Fruit fly (Drosophila melanogaster) whole organism, embryonic: ENCODE measurements around the gene Not10.

Source experiments
- CG10274 ChIP-seq: fragments of 200-800 bp; sonication (Bioruptor generic); optimal IDR thresholded peaks from 3 replicates; lab custom pipeline; 2017; ENCODE audit warnings: missing biosample characterization, mild to moderate bottlenecking, missing genetic modification characterization
- CG10366 ChIP-seq: fragments of 200-800 bp; sonication (Bioruptor generic); IDR thresholded peaks from 2 replicates; pipeline ENCODE4 v1.3.6; 2022; ENCODE audit warnings: missing biosample characterization, missing genetic modification characterization
- CG10462 ChIP-seq: fragments of 200-800 bp; sonication (Bioruptor generic); optimal IDR thresholded peaks from 2 replicates; lab custom pipeline; 2016; ENCODE audit warnings: missing biosample characterization, missing genetic modification characterization
- CG11504 ChIP-seq: fragments of 200-800 bp; sonication (Bioruptor generic); optimal IDR thresholded peaks from 3 replicates; lab custom pipeline; 2019; ENCODE audit warnings: missing biosample characterization, mild to moderate bottlenecking, missing genetic modification characterization, moderate library complexity
- CG11695 ChIP-seq: fragments of 200-800 bp; sonication (Bioruptor generic); IDR thresholded peaks from 3 replicates; pipeline ENCODE4 v1.3.6; 2022; ENCODE audit warnings: missing biosample characterization, missing genetic modification characterization
- CG12769 ChIP-seq: fragments of 200-800 bp; sonication (Bioruptor generic); optimal IDR thresholded peaks from 2 replicates; lab custom pipeline; 2019; ENCODE audit warnings: missing biosample characterization, mild to moderate bottlenecking, missing genetic modification characterization, moderate library complexity
- CG17568 ChIP-seq: fragments of 200-800 bp; sonication (Bioruptor generic); optimal IDR thresholded peaks from 2 replicates; lab custom pipeline; 2018; ENCODE audit warnings: missing biosample characterization, mild to moderate bottlenecking, missing genetic modification characterization, moderate library complexity
- CG17829 ChIP-seq: fragments of 200-800 bp; optimal IDR thresholded peaks from 2 replicates; lab custom pipeline; 2019; ENCODE audit warnings: missing biosample characterization, mild to moderate bottlenecking, missing genetic modification characterization, moderate library complexity
- CG18011 ChIP-seq: fragments of 200-800 bp; sonication (Bioruptor generic); optimal IDR thresholded peaks from 2 replicates; lab custom pipeline; 2017; ENCODE audit warnings: missing biosample characterization, missing genetic modification characterization, mild to moderate bottlenecking, moderate library complexity, missing genotype
- CG18619 ChIP-seq: fragments of 200-800 bp; sonication (Bioruptor generic); optimal IDR thresholded peaks from 3 replicates; lab custom pipeline; 2017; ENCODE audit warnings: missing biosample characterization, mild to moderate bottlenecking, missing genetic modification characterization
- CG2199 ChIP-seq: fragments of 200-800 bp; sonication (Bioruptor generic); IDR thresholded peaks from 3 replicates; pipeline ENCODE4 v1.3.6; 2022; ENCODE audit warnings: missing biosample characterization, missing genetic modification characterization
- CG31441 ChIP-seq: fragments of 200-800 bp; sonication (Bioruptor generic); IDR thresholded peaks from 2 replicates; pipeline ENCODE4 v1.3.6; 2022; ENCODE audit warnings: missing biosample characterization, missing genetic modification characterization
- CG6854 ChIP-seq: fragments of 200-800 bp; sonication (Bioruptor generic); optimal IDR thresholded peaks from 3 replicates; lab custom pipeline; 2017; ENCODE audit warnings: missing biosample characterization, mild to moderate bottlenecking, missing genetic modification characterization
- CG7271 ChIP-seq: fragments of 200-800 bp; sonication (Bioruptor generic); optimal IDR thresholded peaks from 2 replicates; lab custom pipeline; 2018; ENCODE audit warnings: missing biosample characterization, mild to moderate bottlenecking, missing genetic modification characterization, moderate library complexity
- CG7372 ChIP-seq: fragments of 200-800 bp; sonication (Bioruptor generic); IDR thresholded peaks from 2 replicates; pipeline ENCODE4 v1.3.6; 2022; ENCODE audit warnings: missing biosample characterization, missing genetic modification characterization
- CG7786 ChIP-seq: fragments of 200-800 bp; sonication (Bioruptor generic); optimal IDR thresholded peaks from 2 replicates; lab custom pipeline; 2016; ENCODE audit warnings: missing biosample characterization, missing genetic modification characterization
- CG8089 ChIP-seq: fragments of 200-800 bp; sonication (Bioruptor generic); optimal IDR thresholded peaks from 3 replicates; lab custom pipeline; 2016; ENCODE audit warnings: missing biosample characterization, missing genetic modification characterization
- CG8944 ChIP-seq: fragments of 200-800 bp; sonication (Bioruptor generic); optimal IDR thresholded peaks from 3 replicates; lab custom pipeline; 2016; ENCODE audit warnings: missing biosample characterization, missing genetic modification characterization
- CG9817 ChIP-seq: fragments of 200-800 bp; sonication (Bioruptor generic); optimal IDR thresholded peaks from 2 replicates; lab custom pipeline; 2018; ENCODE audit warnings: missing biosample characterization, mild to moderate bottlenecking, missing genetic modification characterization, moderate library complexity
- E2f1 ChIP-seq: fragments of 200-800 bp; sonication (Bioruptor generic); IDR thresholded peaks from 2 replicates; pipeline ENCODE4 v1.3.6; 2022; ENCODE audit warnings: missing biosample characterization, missing genetic modification characterization
- GATAe ChIP-seq: fragments of 200-800 bp; sonication (Bioruptor generic); conservative IDR thresholded peaks from 2 replicates; pipeline ENCODE4 v1.3.6; 2022; ENCODE audit warnings: missing biosample characterization, missing genetic modification characterization
- MTF-1 ChIP-seq: fragments of 200-800 bp; sonication (Bioruptor generic); optimal IDR thresholded peaks from 2 replicates; lab custom pipeline; 2018; ENCODE audit warnings: missing biosample characterization, mild to moderate bottlenecking, missing genetic modification characterization, borderline replicate concordance
- Oli ChIP-seq: fragments of 200-800 bp; sonication (Bioruptor generic); optimal IDR thresholded peaks from 2 replicates; lab custom pipeline; 2018; ENCODE audit warnings: missing biosample characterization, mild to moderate bottlenecking, missing genetic modification characterization, moderate library complexity
- PHDP ChIP-seq: fragments of 200-800 bp; sonication (Bioruptor generic); optimal IDR thresholded peaks from 3 replicates; lab custom pipeline; 2018; ENCODE audit warnings: missing biosample characterization, mild to moderate bottlenecking, missing genetic modification characterization, moderate library complexity
- Poxn ChIP-seq: fragments of 200-800 bp; sonication (Bioruptor generic); IDR thresholded peaks from 2 replicates; pipeline ENCODE4 v1.3.6; 2022; ENCODE audit warnings: missing biosample characterization, missing genetic modification characterization
- Rfx ChIP-seq: fragments of 200-800 bp; sonication (Bioruptor generic); IDR thresholded peaks from 2 replicates; pipeline ENCODE4 v1.3.6; 2022; ENCODE audit warnings: missing biosample characterization, missing genetic modification characterization
- Rx ChIP-seq: fragments of 200-800 bp; sonication (Bioruptor generic); IDR thresholded peaks from 2 replicates; pipeline ENCODE4 v1.3.6; 2022; ENCODE audit warnings: missing biosample characterization, missing genetic modification characterization
- Side ChIP-seq: fragments of 200-800 bp; sonication (Bioruptor generic); optimal IDR thresholded peaks from 2 replicates; lab custom pipeline; 2016; ENCODE audit warnings: missing biosample characterization, missing genetic modification characterization
- Vsx1 ChIP-seq: fragments of 200-800 bp; sonication (Bioruptor generic); optimal IDR thresholded peaks from 2 replicates; lab custom pipeline; 2017; ENCODE audit warnings: missing biosample characterization, mild to moderate bottlenecking, missing genetic modification characterization, missing genetic modification reagents
- Xbp1 ChIP-seq: fragments of 200-800 bp; sonication (Bioruptor generic); optimal IDR thresholded peaks from 3 replicates; lab custom pipeline; 2016; ENCODE audit warnings: missing biosample characterization, mild to moderate bottlenecking, missing genetic modification characterization
- cas ChIP-seq: fragments of 200-800 bp; sonication (Bioruptor generic); IDR thresholded peaks from 2 replicates; pipeline ENCODE4 v1.3.6; 2022; ENCODE audit warnings: missing biosample characterization, missing genetic modification characterization
- cato ChIP-seq: fragments of 200-800 bp; sonication (Bioruptor generic); optimal IDR thresholded peaks from 2 replicates; lab custom pipeline; 2016; ENCODE audit warnings: missing biosample characterization, missing genetic modification characterization, borderline replicate concordance
- dan ChIP-seq: fragments of 200-800 bp; sonication (Bioruptor generic); IDR thresholded peaks from 2 replicates; pipeline ENCODE4 v1.3.6; 2022; ENCODE audit warnings: missing biosample characterization, missing genetic modification characterization
- dmrt99B ChIP-seq: fragments of 200-800 bp; sonication (Bioruptor generic); optimal IDR thresholded peaks from 2 replicates; lab custom pipeline; 2018; ENCODE audit warnings: missing biosample characterization, mild to moderate bottlenecking, missing genetic modification characterization, moderate library complexity
- dysf ChIP-seq: fragments of 200-800 bp; sonication (Bioruptor generic); IDR thresholded peaks from 3 replicates; pipeline ENCODE4 v1.3.6; 2022; ENCODE audit warnings: missing biosample characterization, missing genetic modification characterization
- fru ChIP-seq: fragments of >200 bp; optimal IDR thresholded peaks from 2 replicates; lab custom pipeline; 2017
- gsb ChIP-seq: fragments of 200-800 bp; sonication (Bioruptor generic); IDR thresholded peaks from 2 replicates; pipeline ENCODE4 v1.3.6; 2022; ENCODE audit warnings: missing biosample characterization, missing genetic modification characterization
- hb ChIP-seq: fragments of 200-800 bp; sonication (Bioruptor generic); IDR thresholded peaks from 3 replicates; pipeline ENCODE4 v1.3.6; 2022; ENCODE audit warnings: missing biosample characterization, missing genetic modification characterization; ENCODE audit not compliant: partially characterized antibody
- her ChIP-seq: fragments of 200-800 bp; sonication (Bioruptor generic); optimal IDR thresholded peaks from 2 replicates; lab custom pipeline; 2016; ENCODE audit warnings: missing biosample characterization, missing genetic modification characterization
- hth ChIP-seq: fragments of >200 bp; optimal IDR thresholded peaks from 2 replicates; lab custom pipeline; 2017; ENCODE audit warnings: inconsistent platforms
- kay ChIP-seq: fragments of 200-800 bp; sonication (Bioruptor generic); optimal IDR thresholded peaks from 2 replicates; lab custom pipeline; 2016; ENCODE audit warnings: missing biosample characterization, missing genetic modification characterization
- ken ChIP-seq: fragments of 200-800 bp; sonication (Bioruptor generic); IDR thresholded peaks from 3 replicates; pipeline ENCODE4 v1.3.6; 2022; ENCODE audit warnings: missing biosample characterization, missing genetic modification characterization
- nau ChIP-seq: fragments of 200-800 bp; sonication (Bioruptor generic); optimal IDR thresholded peaks from 3 replicates; lab custom pipeline; 2017; ENCODE audit warnings: missing biosample characterization, mild to moderate bottlenecking, missing genetic modification characterization, missing genetic modification reagents
- pan ChIP-seq, 4 experiments: fragments of >200 bp in 3 of 4; fragments of 200-800 bp in 1 of 4; sonication (Bioruptor generic) in 1 of 4; optimal IDR thresholded peaks in 3 of 4; IDR thresholded peaks in 1 of 4; 2 replicates each; pipeline versions ENCODE4 v1.3.6 to Lab custom; 2017 to 2022; ENCODE audit warnings: missing biosample characterization in 2 of 4, missing genetic modification characterization in 2 of 4, mixed read lengths in 1 of 4
- pfk ChIP-seq: fragments of 200-800 bp; sonication (Bioruptor generic); optimal IDR thresholded peaks from 2 replicates; lab custom pipeline; 2018; ENCODE audit warnings: missing biosample characterization, mild to moderate bottlenecking, missing genetic modification characterization, moderate library complexity
- sim ChIP-seq: fragments of 200-800 bp; sonication (Bioruptor generic); IDR thresholded peaks from 2 replicates; pipeline ENCODE4 v1.3.6; 2022; ENCODE audit warnings: missing biosample characterization, missing genetic modification characterization
- sisA ChIP-seq: fragments of 200-800 bp; sonication (Bioruptor generic); IDR thresholded peaks from 2 replicates; pipeline ENCODE4 v1.3.6; 2022; ENCODE audit warnings: missing biosample characterization, missing genetic modification characterization
- slou ChIP-seq: fragments of 200-800 bp; sonication (Bioruptor generic); optimal IDR thresholded peaks from 3 replicates; lab custom pipeline; 2016; ENCODE audit warnings: missing biosample characterization, missing genetic modification characterization
- sna ChIP-seq: fragments of 200-800 bp; sonication (Bioruptor generic); IDR thresholded peaks from 2 replicates; pipeline ENCODE4 v1.3.6; 2022; ENCODE audit warnings: missing biosample characterization, missing genetic modification characterization; ENCODE audit not compliant: partially characterized antibody
- zen2 ChIP-seq: fragments of 200-800 bp; sonication (Bioruptor generic); IDR thresholded peaks from 3 replicates; pipeline ENCODE4 v1.3.6; 2022; ENCODE audit warnings: missing biosample characterization, missing genetic modification characterization; ENCODE audit not compliant: partially characterized antibody

Not10 gene

dm6 chr3R:12630369-12630768, at the start of gene Not10 (continued):
- TF ChIP-seq Side (GFP tag; lab: Kevin White, UChicago) (no peak), CG7271 (tag; lab: Kevin White, UChicago) (peak; percentile 47), hb (GFP tag; lab: Robert Waterston, UW) (peak; percentile 59; the same call in 1 of the 3 replicates), CG10462 (no peak), CG10366 (GFP tag; lab: Robert Waterston, UW) (no peak), CG8089 (GFP tag; lab: Kevin White, UChicago) (no peak), Oli (tag; lab: Kevin White, UChicago) (no peak), her (no peak), gsb (GFP tag; lab: Robert Waterston, UW) (no peak), CG7372 (GFP tag; lab: Robert Waterston, UW) (peak; percentile 32; the same call in 1 of the 2 replicates), dmrt99B (tag; lab: Kevin White, UChicago) (no peak), Xbp1 (peak; percentile 35), kay (peak; percentile 14), PHDP (tag; lab: Kevin White, UChicago) (no peak), pan (optimal IDR thresholded peaks at IDR 0.05; lab: Kevin White, UChicago) (no peak), pan (GFP tag; optimal IDR thresholded peaks at IDR 0.05 in 1 of 2, IDR thresholded peaks at IDR 0.05 in 1 of 2) (no peak), GATAe (no peak), CG2199 (GFP tag; lab: Robert Waterston, UW) (no peak), MTF-1 (GFP tag; lab: Kevin White, UChicago) (no peak)
- TF ChIP-seq, all 482 proteins: peak for 120

dm6 chr3R:12591672-12592071, 38.8 kb upstream of the Not10 start:
- TF ChIP-seq CG17829 (tag; lab: Kevin White, UChicago): no peak
- TF ChIP-seq fru (lab: Kevin White, UChicago): no peak
- peak; percentile 65 for TF ChIP-seq dysf (GFP tag; lab: Robert Waterston, UW)
- TF ChIP-seq cato: no peak
- TF ChIP-seq CG11504: peak; percentile 66
- no peak for TF ChIP-seq CG7786 (GFP tag; lab: Kevin White, UChicago)
- no peak for TF ChIP-seq Rx (GFP tag; lab: Robert Waterston, UW)
- TF ChIP-seq CG10274 (GFP tag; lab: Kevin White, UChicago): no peak
- TF ChIP-seq slou (GFP tag; lab: Kevin White, UChicago): no peak
- TF ChIP-seq CG11695 (GFP tag; lab: Robert Waterston, UW): no peak; the same call in 2 of the 3 replicates
- TF ChIP-seq hth (lab: Kevin White, UChicago): no peak
- peak; percentile 17 for TF ChIP-seq CG9817 (tag; lab: Kevin White, UChicago)
- no peak for TF ChIP-seq sna (GFP tag; lab: Robert Waterston, UW)
- TF ChIP-seq nau (GFP tag; lab: Kevin White, UChicago): no peak
- peak; percentile 46 for TF ChIP-seq PHDP (tag; lab: Kevin White, UChicago)
- peak; percentile 28; the same call in 1 of the 2 replicates for TF ChIP-seq E2f1 (GFP tag; lab: Robert Waterston, UW)
- no peak for TF ChIP-seq zen2 (GFP tag; lab: Robert Waterston, UW)
- TF ChIP-seq CG18011: no peak
- peak; percentile 18 for TF ChIP-seq CG18619
- peak; percentile 27; the same call in 1 of the 2 replicates for TF ChIP-seq CG31441 (GFP tag; lab: Robert Waterston, UW)
- TF ChIP-seq sisA (GFP tag; lab: Robert Waterston, UW): peak; percentile 41; the same call in 1 of the 2 replicates
- TF ChIP-seq CG6854 (GFP tag; lab: Kevin White, UChicago): no peak
- TF ChIP-seq CG17568 (GFP tag; lab: Kevin White, UChicago): no peak
- no peak for TF ChIP-seq dan
- TF ChIP-seq pfk (GFP tag; lab: Kevin White, UChicago): no peak
- no peak for TF ChIP-seq Vsx1 (GFP tag; lab: Kevin White, UChicago)
- TF ChIP-seq Rfx (GFP tag; lab: Robert Waterston, UW): 0 out of 2 replicates have a peak, but pooled peaks have one; percentile 11
- peak; percentile 15 for TF ChIP-seq CG12769 (tag; lab: Kevin White, UChicago)
- TF ChIP-seq Poxn: no peak
- 0 out of 3 replicates have a peak, but pooled peaks have one; percentile 23 for TF ChIP-seq ken (GFP tag; lab: Robert Waterston, UW)
- TF ChIP-seq CG8944: no peak
- no peak for TF ChIP-seq cas (GFP tag; lab: Robert Waterston, UW)
- no peak for TF ChIP-seq sim (GFP tag; lab: Robert Waterston, UW)
